Worm (Caenorhabditis elegans) whole organism, young adult: ENCODE data around the gene K11D12.7.

Experiments used
- B0035.1 ChIP-seq: sonication (generic microtip); optimal IDR thresholded peaks from 2 replicates; lab custom pipeline; 2016; ENCODE audit warnings: missing genetic modification characterization, mild to moderate bottlenecking, missing compliant biosample characterization, missing genotype, missing genetic modification reagents
- F33H1.4 ChIP-seq: fragments of 200-800 bp; sonication (Bioruptor generic); IDR thresholded peaks from 2 replicates; pipeline ENCODE4 v1.3.6; 2022; ENCODE audit warnings: missing genetic modification reagents, missing genetic modification characterization, missing compliant biosample characterization
- F39B2.1 ChIP-seq: fragments of 200-800 bp; sonication (Bioruptor generic); IDR thresholded peaks from 2 replicates; pipeline ENCODE4 v1.3.6; 2022; ENCODE audit warnings: missing genetic modification reagents, missing genetic modification characterization, missing compliant biosample characterization
- F49E8.2 ChIP-seq: sonication (generic microtip); optimal IDR thresholded peaks from 3 replicates; lab custom pipeline; 2017; ENCODE audit warnings: missing genetic modification characterization, mild to moderate bottlenecking, missing compliant biosample characterization, antibody characterized with exemption, moderate library complexity; ENCODE audit not compliant: insufficient read depth
- F52B5.7 ChIP-seq: sonication (generic microtip); optimal IDR thresholded peaks from 2 replicates; lab custom pipeline; 2016; ENCODE audit warnings: mild to moderate bottlenecking, missing genetic modification characterization, missing compliant biosample characterization
- F55B11.4 ChIP-seq: sonication (generic microtip); optimal IDR thresholded peaks from 2 replicates; lab custom pipeline; 2016; ENCODE audit warnings: missing compliant biosample characterization, missing genetic modification characterization, borderline replicate concordance; ENCODE audit not compliant: insufficient read depth
- F57A8.1 ChIP-seq: fragments of 200-800 bp; sonication (Bioruptor generic); optimal IDR thresholded peaks from 2 replicates; lab custom pipeline; 2018; ENCODE audit warnings: mild to moderate bottlenecking, missing genetic modification characterization, moderate library complexity, missing compliant biosample characterization
- F57C9.4 ChIP-seq: sonication (generic microtip); optimal IDR thresholded peaks from 2 replicates; lab custom pipeline; 2017; ENCODE audit warnings: mild to moderate bottlenecking, missing genetic modification characterization, missing compliant biosample characterization
- Y67H2A.10 ChIP-seq: fragments of 200-800 bp; sonication (Bioruptor generic); conservative IDR thresholded peaks from 2 replicates; pipeline ENCODE4 v1.3.6; 2022; ENCODE audit warnings: missing genetic modification reagents, missing genetic modification characterization, missing compliant biosample characterization
- Y79H2A.3 ChIP-seq: fragments of 200-800 bp; sonication (Bioruptor generic); conservative IDR thresholded peaks from 2 replicates; pipeline ENCODE4 v1.3.6; 2022; ENCODE audit warnings: missing genetic modification reagents, missing genetic modification characterization, missing compliant biosample characterization
- bed-1 ChIP-seq: fragments of 200-800 bp; sonication (Bioruptor generic); IDR thresholded peaks from 2 replicates; pipeline ENCODE4 v1.3.6; 2022; ENCODE audit warnings: missing genetic modification reagents, missing genetic modification characterization, missing compliant biosample characterization
- bed-2 ChIP-seq: fragments of 200-800 bp; sonication (Bioruptor generic); IDR thresholded peaks from 2 replicates; pipeline ENCODE4 v1.3.6; 2022; ENCODE audit warnings: missing genetic modification reagents, missing genetic modification characterization, missing compliant biosample characterization
- ceh-100 ChIP-seq: fragments of 200-800 bp; sonication (Bioruptor generic); IDR thresholded peaks from 2 replicates; pipeline ENCODE4 v1.3.6; 2022; ENCODE audit warnings: missing genetic modification reagents, missing genetic modification characterization, missing compliant biosample characterization
- ceh-27 ChIP-seq: fragments of 200-800 bp; sonication (Bioruptor generic); optimal IDR thresholded peaks from 2 replicates; lab custom pipeline; 2018; ENCODE audit warnings: mild to moderate bottlenecking, missing genetic modification characterization, moderate library complexity, missing compliant biosample characterization
- ceh-79 ChIP-seq: sonication (generic microtip); optimal IDR thresholded peaks from 2 replicates; lab custom pipeline; 2017; ENCODE audit warnings: mild to moderate bottlenecking, missing genetic modification characterization, missing compliant biosample characterization
- dpff-1 ChIP-seq: sonication (generic microtip); optimal IDR thresholded peaks from 2 replicates; lab custom pipeline; 2017; ENCODE audit warnings: mild to moderate bottlenecking, missing genetic modification characterization, missing compliant biosample characterization
- efl-1 ChIP-seq: fragments of 150-350 bp; optimal IDR thresholded peaks from 2 replicates; lab custom pipeline; 2014; ENCODE audit warnings: missing biosample characterization, missing genetic modification reagents, missing genetic modification characterization
- egl-44 ChIP-seq: fragments of 200-800 bp; sonication (Bioruptor generic); IDR thresholded peaks from 2 replicates; pipeline ENCODE4 v1.3.6; 2022; ENCODE audit warnings: missing genetic modification reagents, missing genetic modification characterization, missing compliant biosample characterization
- hmg-1.2 ChIP-seq: fragments of 200-800 bp; sonication (Bioruptor generic); IDR thresholded peaks from 2 replicates; pipeline ENCODE4 v1.3.6; 2022; ENCODE audit warnings: missing genetic modification reagents, missing genetic modification characterization, missing compliant biosample characterization
- hrde-1 ChIP-seq: sonication (generic microtip); optimal IDR thresholded peaks from 2 replicates; lab custom pipeline; 2016; ENCODE audit warnings: missing genetic modification characterization, mild to moderate bottlenecking, missing compliant biosample characterization, moderate library complexity, missing genotype, missing genetic modification reagents, borderline replicate concordance
- let-607 ChIP-seq, 2 experiments: fragments of 200-800 bp in 1 of 2; sonication (Bioruptor generic) in 1 of 2; sonication (generic microtip) in 1 of 2; optimal IDR thresholded peaks; 2 replicates each; lab custom pipeline; 2016 to 2018; ENCODE audit warnings: mild to moderate bottlenecking in 2 of 2, missing compliant biosample characterization in 2 of 2, missing genetic modification characterization in 2 of 2, moderate library complexity in 2 of 2, missing genotype in 1 of 2
- lin-35 ChIP-seq, 3 experiments: fragments of 150-350 bp in 2 of 3; sonication (generic microtip) in 1 of 3; optimal IDR thresholded peaks; 2 replicates each; lab custom pipeline; 2014 to 2018; ENCODE audit warnings: missing biosample characterization in 3 of 3, missing genetic modification characterization in 3 of 3, missing genetic modification reagents in 3 of 3
- lir-1 ChIP-seq: fragments of 200-800 bp; sonication (Bioruptor generic); conservative IDR thresholded peaks from 2 replicates; pipeline ENCODE4 v1.3.6; 2022; ENCODE audit warnings: missing genetic modification reagents, missing genetic modification characterization, missing compliant biosample characterization
- madf-10 ChIP-seq: sonication (generic microtip); optimal IDR thresholded peaks from 2 replicates; lab custom pipeline; 2016; ENCODE audit warnings: mild to moderate bottlenecking, missing genetic modification characterization, missing compliant biosample characterization
- nhr-27 ChIP-seq: fragments of 200-800 bp; sonication (Bioruptor generic); optimal IDR thresholded peaks from 2 replicates; lab custom pipeline; 2018; ENCODE audit warnings: mild to moderate bottlenecking, missing genetic modification characterization, moderate library complexity, missing compliant biosample characterization
- nhr-90 ChIP-seq: sonication (generic microtip); optimal IDR thresholded peaks from 2 replicates; lab custom pipeline; 2016; ENCODE audit warnings: missing genotype, mild to moderate bottlenecking, missing genetic modification characterization, missing compliant biosample characterization
- rec-8 ChIP-seq, 2 experiments: sonication (generic microtip); optimal IDR thresholded peaks; 2 replicates each; lab custom pipeline; 2016; ENCODE audit warnings: mild to moderate bottlenecking in 2 of 2, missing genetic modification characterization in 2 of 2, missing genetic modification reagents in 2 of 2, missing genotype in 2 of 2, missing biosample characterization in 1 of 2, missing compliant biosample characterization in 1 of 2, moderate library complexity in 1 of 2
- snpc-1.1 ChIP-seq: sonication (generic microtip); optimal IDR thresholded peaks from 2 replicates; lab custom pipeline; 2017; ENCODE audit warnings: missing genetic modification characterization, mild to moderate bottlenecking, missing compliant biosample characterization, antibody characterized with exemption, moderate library complexity, missing genotype, missing genetic modification reagents; ENCODE audit not compliant: insufficient read depth
- tbp1 ChIP-seq: fragments of 200-800 bp; sonication (Bioruptor generic); optimal IDR thresholded peaks from 2 replicates; lab custom pipeline; 2018; ENCODE audit warnings: mild to moderate bottlenecking, missing genetic modification characterization, missing compliant biosample characterization
- zfh-2 ChIP-seq: fragments of 200-800 bp; sonication (Bioruptor generic); conservative IDR thresholded peaks from 2 replicates; pipeline ENCODE4 v1.3.6; 2022; ENCODE audit warnings: missing genetic modification reagents, missing genetic modification characterization, missing compliant biosample characterization
- ztf-18 ChIP-seq: sonication (generic microtip); optimal IDR thresholded peaks from 2 replicates; lab custom pipeline; 2016; ENCODE audit warnings: missing genotype, mild to moderate bottlenecking, missing genetic modification characterization, missing compliant biosample characterization
- ztf-22 ChIP-seq: fragments of 200-800 bp; sonication (Bioruptor generic); optimal IDR thresholded peaks from 2 replicates; lab custom pipeline; 2018; ENCODE audit warnings: mild to moderate bottlenecking, missing genetic modification characterization, moderate library complexity, missing compliant biosample characterization
- ztf-26 ChIP-seq: sonication (generic microtip); optimal IDR thresholded peaks from 2 replicates; lab custom pipeline; 2017; ENCODE audit warnings: missing genetic modification characterization, missing compliant biosample characterization
- ztf-28 ChIP-seq: fragments of 200-800 bp; sonication (Bioruptor generic); IDR thresholded peaks from 2 replicates; pipeline ENCODE4 v1.3.6; 2022; ENCODE audit warnings: missing genetic modification reagents, missing genetic modification characterization, missing compliant biosample characterization
- ztf-3 ChIP-seq: fragments of 200-800 bp; sonication (Bioruptor generic); optimal IDR thresholded peaks from 2 replicates; lab custom pipeline; 2018; ENCODE audit warnings: mild to moderate bottlenecking, missing genetic modification characterization, missing compliant biosample characterization

The K11D12.7 gene

ce11 chrV:5040925-5041324 is 4.7 kb upstream of the K11D12.7 start, which contains the start of gene K11D12.8:
TSS of gene K11D12.8 (minus strand) at chrV:5041001.
- TF ChIP-seq nhr-27: no peak
- no peak for TF ChIP-seq lin-35 (GFP tag; optimal IDR thresholded peaks at IDR 0.05; lab: Kevin White, UChicago)
- TF ChIP-seq hrde-1 (tag; lab: Kevin White, UChicago): no peak
- TF ChIP-seq F57A8.1 (GFP tag; lab: Kevin White, UChicago): no peak
- no peak for TF ChIP-seq nhr-90
- no peak for TF ChIP-seq snpc-1.1 (tag; lab: Kevin White, UChicago)
- TF ChIP-seq F55B11.4 (tag; lab: Kevin White, UChicago): no peak
- TF ChIP-seq egl-44 (GFP tag; lab: Robert Waterston, UW): no peak

DNA sequence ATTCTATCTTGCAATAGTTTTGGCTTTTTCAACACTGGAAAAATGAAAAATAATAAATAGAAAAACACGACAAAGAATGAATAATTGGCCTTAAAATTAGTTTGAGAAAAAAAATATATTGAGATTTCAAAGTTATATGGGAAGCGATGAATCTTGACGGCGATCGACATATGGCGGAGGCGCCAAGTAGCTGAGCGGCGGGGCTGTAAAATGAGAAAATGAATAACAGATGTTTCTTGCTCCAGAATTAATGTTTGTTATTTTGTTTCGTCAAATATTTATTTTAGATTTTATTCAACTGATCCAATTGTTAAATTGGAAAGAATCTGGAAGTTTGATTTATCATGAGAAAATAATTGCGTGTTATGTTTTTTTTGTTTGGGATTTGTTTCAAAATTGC is 3.3 kb upstream of the K11D12.7 start, which contains the start of gene K11D12.11:
Gene K11D12.11 (minus strand): TSS at position 42 of the 400 bp plus-strand sequence.
- TF ChIP-seq Y67H2A.10 (no peak), ztf-18 (tag; lab: Kevin White, UChicago) (no peak), ceh-79 (tag; lab: Kevin White, UChicago) (no peak), F57C9.4 (tag; lab: Kevin White, UChicago) (no peak), ztf-28 (GFP tag; lab: Robert Waterston, UW) (no peak), bed-2 (GFP tag; lab: Robert Waterston, UW) (no peak), rec-8 (tag; optimal IDR thresholded peaks at IDR 0.05; lab: Kevin White, UChicago) (no peak), dpff-1 (tag; lab: Kevin White, UChicago) (no peak), efl-1 (GFP tag; lab: Kevin White, UChicago) (no peak), zfh-2 (GFP tag; lab: Robert Waterston, UW) (no peak), F33H1.4 (no peak), hmg-1.2 (GFP tag; lab: Robert Waterston, UW) (no peak), F52B5.7 (tag; lab: Kevin White, UChicago) (no peak), B0035.1 (no peak), F39B2.1 (no peak), lir-1 (GFP tag; lab: Robert Waterston, UW) (no peak), ceh-27 (GFP tag; lab: Kevin White, UChicago) (no peak), lin-35 (GFP tag; optimal IDR thresholded peaks at IDR 0.05; lab: Kevin White, UChicago) (no peak), F49E8.2 (tag; lab: Kevin White, UChicago) (no peak), hrde-1 (tag; lab: Kevin White, UChicago) (no peak)

DNA sequence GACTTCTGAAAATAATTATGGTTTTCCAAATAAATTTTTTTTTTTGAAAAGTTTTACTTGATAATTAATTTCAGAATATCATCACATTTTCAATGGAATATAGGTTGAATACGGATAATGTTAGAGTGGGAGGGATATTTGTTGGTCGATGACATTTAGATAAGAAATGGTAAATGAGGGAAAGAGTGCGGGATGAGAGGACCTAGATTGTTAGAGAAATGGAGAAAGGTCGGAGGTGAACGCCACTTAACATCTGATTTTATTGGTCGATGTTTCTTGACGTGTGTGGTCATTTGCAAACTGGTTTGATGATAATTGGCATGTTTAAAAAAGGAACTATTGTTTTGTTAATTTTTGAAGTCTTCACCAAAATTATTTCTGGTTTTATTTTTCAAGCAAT is 2.2 kb upstream of the K11D12.7 start:
- TF ChIP-seq B0035.1 (no peak), ztf-22 (GFP tag; lab: Kevin White, UChicago) (no peak), ztf-26 (tag; lab: Kevin White, UChicago) (no peak), madf-10 (tag; lab: Kevin White, UChicago) (no peak), ztf-3 (GFP tag; lab: Kevin White, UChicago) (no peak), F49E8.2 (tag; lab: Kevin White, UChicago) (no peak), tbp1 (no peak), Y79H2A.3 (GFP tag; lab: Robert Waterston, UW) (no peak), bed-1 (GFP tag; lab: Robert Waterston, UW) (no peak), ceh-27 (GFP tag; lab: Kevin White, UChicago) (no peak), F57C9.4 (tag; lab: Kevin White, UChicago) (no peak), ceh-100 (GFP tag; lab: Robert Waterston, UW) (no peak), let-607 (tag; optimal IDR thresholded peaks at IDR 0.05; lab: Kevin White, UChicago) (no peak)
